Worm (Caenorhabditis elegans): ENCODE results near the gene fbxa-179.
A peak's percentile ranks its signal among the peaks of the same experiment; 100 is the strongest.

The fbxa-179 gene

ce11 chrX:14399035-14399434 is 13.6 kb downstream of the fbxa-179 start:
- TF ChIP-seq ces-1 (GFP tag; optimal IDR thresholded peaks at IDR 0.05) (peak; percentile 16), nhr-2 (tag; optimal IDR thresholded peaks at IDR 0.05) (no peak)

- TF ChIP-seq unc-62 (GFP tag; optimal IDR thresholded peaks at IDR 0.05) (no peak), pha-4 (tag; optimal IDR thresholded peaks at IDR 0.05) (no peak), nhr-237 (tag; optimal IDR thresholded peaks at IDR 0.05) (no peak), lsy-2 (tag; optimal IDR thresholded peaks at IDR 0.05) (no peak), mep-1 (tag; optimal IDR thresholded peaks at IDR 0.05) (no peak), drap-1 (GFP tag; optimal IDR thresholded peaks at IDR 0.05) (no peak), M03D4.4 (tag; optimal IDR thresholded peaks at IDR 0.05) (no peak)
These were observed 17.4 kb downstream of the fbxa-179 start, which contains the start of gene Y60A9.1 for ce11 chrX:14395267-14395666. Y60A9.1 (minus strand) TSS chrX:14395367.

- TF ChIP-seq snpc-4 (tag; optimal IDR thresholded peaks at IDR 0.05) (no peak), bed-3 (GFP tag; optimal IDR thresholded peaks at IDR 0.05) (no peak), flh-1 (GFP tag; optimal IDR thresholded peaks at IDR 0.05) (no peak), elt-1 (tag; optimal IDR thresholded peaks at IDR 0.05; ENCODE audit: borderline replicate concordance, insufficient read depth) (no peak), nhr-28 (tag; optimal IDR thresholded peaks at IDR 0.05) (no peak), unc-62 (GFP tag; optimal IDR thresholded peaks at IDR 0.05) (no peak), unc-120 (tag; optimal IDR thresholded peaks at IDR 0.05; ENCODE audit: poor library complexity, severe bottlenecking) (no peak), nhr-237 (tag; optimal IDR thresholded peaks at IDR 0.05) (no peak), ztf-11 (tag; optimal IDR thresholded peaks at IDR 0.05) (no peak), lsy-2 (tag; optimal IDR thresholded peaks at IDR 0.05) (no peak), cnd-1 (tag; optimal IDR thresholded peaks at IDR 0.05) (no peak), ces-1 (GFP tag; optimal IDR thresholded peaks at IDR 0.05) (no peak), tbx-8 (GFP tag; optimal IDR thresholded peaks at IDR 0.05) (no peak), lin-32 (GFP tag; optimal IDR thresholded peaks at IDR 0.05) (no peak), sem-2 (GFP tag; optimal IDR thresholded peaks at IDR 0.05) (no peak)
These were observed 29.7 kb downstream of the fbxa-179 start, which contains the start of gene Y60A9.3 for ce11 chrX:14382951-14383350. Y60A9.3 (plus strand) TSS chrX:14383251.

- TF ChIP-seq bed-3 (GFP tag; optimal IDR thresholded peaks at IDR 0.05) (no peak), lsy-2 (tag; optimal IDR thresholded peaks at IDR 0.05) (no peak), elt-3 (tag; optimal IDR thresholded peaks at IDR 0.05) (no peak), sptf-1 (tag; optimal IDR thresholded peaks at IDR 0.05) (no peak), ceh-39 (tag; optimal IDR thresholded peaks at IDR 0.05) (no peak), nhr-76 (tag; optimal IDR thresholded peaks at IDR 0.05) (no peak), nhr-28 (tag; optimal IDR thresholded peaks at IDR 0.05) (no peak), zip-8 (tag; optimal IDR thresholded peaks at IDR 0.05) (no peak), snpc-4 (tag; optimal IDR thresholded peaks at IDR 0.05) (no peak), mab-5 (tag; optimal IDR thresholded peaks at IDR 0.05) (no peak), cnd-1 (tag; optimal IDR thresholded peaks at IDR 0.05) (no peak)
These were observed 35.5 kb downstream of the fbxa-179 start, which contains the start of gene Y60A9A.1 for ce11 chrX:14377169-14377568. Y60A9A.1 (minus strand) TSS chrX:14377269.

ce11 chrX:14370314-14370713 is 42.4 kb downstream of the fbxa-179 start, which contains the start of gene irk-3:
irk-3 (minus strand) TSS chrX:14370414.
- TF ChIP-seq ceh-83 (GFP tag; optimal IDR thresholded peaks at IDR 0.05), result no peak
- no peak for TF ChIP-seq M03D4.4 (tag; optimal IDR thresholded peaks at IDR 0.05)
- TF ChIP-seq nhr-76 (tag; optimal IDR thresholded peaks at IDR 0.05), result no peak
- no peak for TF ChIP-seq ces-1 (GFP tag; optimal IDR thresholded peaks at IDR 0.05)
- no peak for TF ChIP-seq lin-32 (GFP tag; optimal IDR thresholded peaks at IDR 0.05)
- TF ChIP-seq lin-13 (tag; optimal IDR thresholded peaks at IDR 0.05), result no peak
- no peak for TF ChIP-seq mep-1 (tag; optimal IDR thresholded peaks at IDR 0.05)

- TF ChIP-seq ceh-39 (tag; optimal IDR thresholded peaks at IDR 0.05), result no peak
- TF ChIP-seq zip-8 (tag; optimal IDR thresholded peaks at IDR 0.05), result peak; percentile 95
These were observed 46.6 kb downstream of the fbxa-179 start for ce11 chrX:14366081-14366480.
